Fruit fly (Drosophila melanogaster): Measurements from ENCODE around the gene CG8159.

- TF ChIP-seq CG10669 (GFP tag; optimal IDR thresholded peaks at IDR 0.05) (peak; percentile 81), Eip75B (GFP tag; optimal IDR thresholded peaks at IDR 0.05) (peak; percentile 55), CG16779 (tag; optimal IDR thresholded peaks at IDR 0.05) (peak; percentile 94), CG6854 (GFP tag; optimal IDR thresholded peaks at IDR 0.05) (no peak), vri (GFP tag; optimal IDR thresholded peaks at IDR 0.05) (peak; percentile 56), OdsH (GFP tag; optimal IDR thresholded peaks at IDR 0.05) (peak; percentile 64)
Observed at dm6 chr3R:8694110-8694826, 32.4 kb upstream of the CG8159 start.
